Worm (Caenorhabditis elegans): Measurements from ENCODE around the gene srsx-29.

DNA sequence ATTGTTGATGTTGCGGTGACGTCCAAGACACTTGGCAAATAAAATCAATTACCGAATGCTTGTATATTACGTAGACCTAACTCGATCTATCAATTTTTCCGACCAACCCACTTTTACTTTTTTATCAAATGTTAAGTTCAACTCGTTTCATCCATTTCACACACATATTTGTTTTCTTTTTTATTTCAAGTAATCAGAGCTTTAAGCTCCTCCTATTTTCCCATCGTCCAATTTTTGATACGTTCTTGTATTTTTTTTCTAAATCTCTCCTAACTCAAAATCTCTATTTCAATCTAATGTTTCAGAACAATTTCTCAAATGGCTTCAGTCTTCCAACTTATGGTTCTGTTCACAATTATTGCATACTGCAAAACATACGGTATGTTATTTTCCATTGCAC lies 43.6 kb downstream of the srsx-29 start, which contains the start of gene ZK856.6:
- TF ChIP-seq mep-1 (tag; optimal IDR thresholded peaks at IDR 0.05): no peak
- no peak for TF ChIP-seq nhr-12 (tag; optimal IDR thresholded peaks at IDR 0.05)
- no peak for TF ChIP-seq hlh-1 (tag; optimal IDR thresholded peaks at IDR 0.05)
- no peak for TF ChIP-seq snpc-4 (tag; optimal IDR thresholded peaks at IDR 0.05)
- no peak for TF ChIP-seq ces-1 (GFP tag; optimal IDR thresholded peaks at IDR 0.05)
- TF ChIP-seq elt-3 (tag; optimal IDR thresholded peaks at IDR 0.05): no peak
- TF ChIP-seq elt-1 (tag; optimal IDR thresholded peaks at IDR 0.05; ENCODE audit: borderline replicate concordance, insufficient read depth): no peak
- TF ChIP-seq nhr-237 (tag; optimal IDR thresholded peaks at IDR 0.05): no peak
- no peak for TF ChIP-seq nhr-76 (tag; optimal IDR thresholded peaks at IDR 0.05)
- no peak for TF ChIP-seq pha-4 (tag; optimal IDR thresholded peaks at IDR 0.05)
- TF ChIP-seq mab-5 (tag; optimal IDR thresholded peaks at IDR 0.05): no peak
- no peak for TF ChIP-seq blmp-1 (tag; optimal IDR thresholded peaks at IDR 0.05)
- no peak for TF ChIP-seq unc-62 (GFP tag; optimal IDR thresholded peaks at IDR 0.05)
- TF ChIP-seq ceh-83 (GFP tag; optimal IDR thresholded peaks at IDR 0.05): no peak
